Worm (Caenorhabditis elegans) whole organism, midembryonic: ENCODE results near the gene sdz-21.

ENCODE experiments used
- T22C8.4 ChIP-seq: fragments of 200-800 bp; sonication (Bioruptor generic); IDR thresholded peaks from 2 replicates; pipeline ENCODE4 v1.3.6; 2022; ENCODE audit warnings: missing genetic modification characterization, missing compliant biosample characterization
- cog-1 ChIP-seq: sonication (generic microtip); optimal IDR thresholded peaks from 2 replicates; lab custom pipeline; 2016; ENCODE audit warnings: missing genetic modification characterization, missing compliant biosample characterization
- flt-1 ChIP-seq: fragments of 200-800 bp; sonication (Bioruptor generic); IDR thresholded peaks from 2 replicates; pipeline ENCODE4 v1.3.6; 2022; ENCODE audit warnings: missing genetic modification characterization, missing compliant biosample characterization
- klf-2 ChIP-seq: fragments of 200-800 bp; sonication (Bioruptor generic); conservative IDR thresholded peaks from 2 replicates; pipeline ENCODE4 v1.3.6; 2022; ENCODE audit warnings: missing genetic modification reagents, missing genetic modification characterization, missing compliant biosample characterization
- med-1 ChIP-seq: sonication (generic microtip); optimal IDR thresholded peaks from 2 replicates; lab custom pipeline; 2017; ENCODE audit warnings: missing genetic modification characterization, mild to moderate bottlenecking, missing compliant biosample characterization, antibody characterized with exemption, missing genetic modification reagents; ENCODE audit not compliant: insufficient read depth
- ref-1 ChIP-seq: fragments of 200-800 bp; sonication (Bioruptor generic); conservative IDR thresholded peaks from 2 replicates; pipeline ENCODE4 v1.3.6; 2022; ENCODE audit warnings: missing genetic modification reagents, missing genetic modification characterization, missing compliant biosample characterization
- tab-1 ChIP-seq: fragments of 200-800 bp; sonication (Bioruptor generic); IDR thresholded peaks from 2 replicates; pipeline ENCODE4 v1.3.6; 2022; ENCODE audit warnings: missing genetic modification characterization, missing compliant biosample characterization
- ztf-23 ChIP-seq: fragments of 200-800 bp; sonication (Bioruptor generic); IDR thresholded peaks from 2 replicates; pipeline ENCODE4 v1.3.6; 2022; ENCODE audit warnings: missing genetic modification reagents, missing genetic modification characterization, missing compliant biosample characterization
- ztf-29 ChIP-seq: fragments of 200-800 bp; sonication (Bioruptor generic); IDR thresholded peaks from 2 replicates; pipeline ENCODE4 v1.3.6; 2022; ENCODE audit warnings: missing genetic modification reagents, missing genetic modification characterization, missing compliant biosample characterization

Gene sdz-21

ce11 chrIII:5688246-5688645 is 31.4 kb upstream of the sdz-21 start:
- TF ChIP-seq tab-1: no peak

DNA sequence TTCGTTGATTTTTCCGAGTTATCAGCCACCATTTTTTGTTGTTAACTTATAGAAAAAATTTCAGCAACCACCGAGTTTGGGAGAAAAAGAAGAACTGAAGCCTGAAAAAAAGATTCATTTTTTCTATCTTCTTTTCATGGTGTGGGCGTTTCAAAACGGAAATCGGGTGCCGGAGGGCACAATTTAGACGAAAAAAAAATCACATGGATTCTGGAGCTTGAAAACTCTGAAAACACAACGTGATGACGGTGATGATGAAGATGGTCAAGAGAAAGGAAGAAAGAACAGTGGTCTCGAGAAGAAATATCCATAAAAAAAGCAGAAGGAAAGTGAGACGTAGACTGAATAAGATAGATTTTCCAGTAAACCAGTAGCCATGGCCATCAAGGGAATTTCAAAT is 27.2 kb upstream of the sdz-21 start, which contains the start of gene rcan-1:
Gene rcan-1, minus strand, starts transcription at position 101 of the 400 bp plus-strand sequence.
- no peak for TF ChIP-seq ztf-29 (GFP tag; lab: Robert Waterston, UW)
- no peak for TF ChIP-seq ref-1
- no peak for TF ChIP-seq klf-2 (GFP tag; lab: Robert Waterston, UW)
- TF ChIP-seq ztf-23: no peak
- TF ChIP-seq tab-1: no peak

DNA sequence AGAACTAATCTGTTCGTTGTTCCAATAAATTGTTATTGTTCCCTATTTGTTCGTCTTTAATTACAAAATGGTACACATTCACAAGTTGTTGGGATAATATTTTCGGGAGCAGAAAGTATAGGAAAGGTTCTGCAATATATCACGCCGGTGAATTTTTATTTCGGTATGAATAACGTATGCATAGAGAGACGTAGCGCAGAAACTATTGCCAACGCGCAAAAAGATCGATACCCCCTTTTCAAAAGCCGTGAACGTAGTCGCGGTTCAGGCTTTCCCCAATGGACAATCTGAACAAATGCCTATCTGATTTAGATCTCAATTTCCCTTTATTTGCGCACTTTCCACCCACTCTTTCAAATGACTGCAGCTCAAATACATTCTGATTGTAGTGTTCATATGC is 23.3 kb upstream of the sdz-21 start, which contains the start of gene pst-2:
Gene pst-2, plus strand, starts transcription at position 293 of the 400 bp plus-strand sequence.
- no peak for TF ChIP-seq cog-1
- TF ChIP-seq ref-1: no peak
- TF ChIP-seq med-1 (GFP tag; lab: Kevin White, UChicago): no peak
- TF ChIP-seq flt-1 (GFP tag; lab: Robert Waterston, UW): no peak
- no peak for TF ChIP-seq ztf-23
- no peak for TF ChIP-seq tab-1
- TF ChIP-seq T22C8.4 (GFP tag; lab: Robert Waterston, UW): no peak
- TF ChIP-seq ztf-29 (GFP tag; lab: Robert Waterston, UW): no peak
- TF ChIP-seq klf-2 (GFP tag; lab: Robert Waterston, UW): no peak

DNA sequence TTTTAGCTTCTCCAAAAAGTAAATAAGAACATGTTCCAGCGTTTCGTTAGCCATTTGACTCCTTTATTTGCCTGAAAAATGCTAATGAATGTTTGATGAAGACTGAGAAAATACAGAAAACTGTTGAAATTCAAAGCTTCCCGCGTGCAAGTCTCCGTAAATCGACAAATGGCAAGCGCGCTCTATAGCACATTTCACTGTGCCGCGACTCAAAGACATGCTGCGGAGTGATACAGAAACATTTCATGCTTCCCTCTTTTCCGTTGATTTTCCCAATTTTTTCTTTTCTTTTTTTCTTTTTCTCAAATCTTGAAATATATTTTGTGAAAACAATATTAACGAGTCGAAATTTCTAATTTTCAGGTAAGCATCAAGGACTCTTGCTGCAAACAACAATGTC is 22.1 kb upstream of the sdz-21 start, which contains the start of the genes ska-3 and rps-12:
Gene ska-3, minus strand, starts transcription at position 71 of the 400 bp plus-strand sequence.
Gene rps-12, plus strand, starts transcription at position 364 of the 400 bp plus-strand sequence.
- peak; percentile 71; the same call in 1 of the 2 replicates for TF ChIP-seq tab-1
- TF ChIP-seq med-1 (GFP tag; lab: Kevin White, UChicago): peak; percentile 45
- no peak for TF ChIP-seq ref-1
- no peak for TF ChIP-seq ztf-29 (GFP tag; lab: Robert Waterston, UW)
- peak; percentile 92 for TF ChIP-seq ztf-23
- peak; percentile 87 for TF ChIP-seq flt-1 (GFP tag; lab: Robert Waterston, UW)
- peak; percentile 57; the same call in 1 of the 2 replicates for TF ChIP-seq T22C8.4 (GFP tag; lab: Robert Waterston, UW)
- peak; percentile 97 for TF ChIP-seq cog-1
- TF ChIP-seq klf-2 (GFP tag; lab: Robert Waterston, UW): 0 out of 2 replicates have a peak, but pooled peaks have one; percentile 42

DNA sequence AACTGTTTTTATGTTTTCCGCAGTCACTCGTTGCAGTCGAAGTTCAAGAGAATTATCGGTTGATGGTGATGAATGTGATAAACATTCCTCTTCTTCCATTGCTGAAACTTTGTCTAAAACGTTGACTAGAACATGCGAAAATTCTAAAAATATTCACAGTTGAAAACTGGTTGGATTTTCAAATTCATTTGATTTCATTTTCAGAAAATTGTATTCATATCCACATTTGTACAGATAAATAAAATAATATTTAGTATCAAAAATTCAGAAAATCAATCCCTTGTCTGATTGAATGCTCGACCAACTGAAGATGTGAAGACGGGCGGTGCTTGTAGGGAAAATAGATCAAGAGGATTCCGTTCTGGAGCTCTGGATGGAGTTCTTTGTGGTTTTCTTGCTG is 20.9 kb upstream of the sdz-21 start, which contains the start of gene F54E7.9:
Gene F54E7.9, minus strand, starts transcription at position 101 of the 400 bp plus-strand sequence.
- no peak for TF ChIP-seq klf-2 (GFP tag; lab: Robert Waterston, UW)
- no peak for TF ChIP-seq ztf-29 (GFP tag; lab: Robert Waterston, UW)
- no peak for TF ChIP-seq cog-1
- no peak for TF ChIP-seq tab-1
- no peak for TF ChIP-seq flt-1 (GFP tag; lab: Robert Waterston, UW)
- TF ChIP-seq T22C8.4 (GFP tag; lab: Robert Waterston, UW): no peak

DNA sequence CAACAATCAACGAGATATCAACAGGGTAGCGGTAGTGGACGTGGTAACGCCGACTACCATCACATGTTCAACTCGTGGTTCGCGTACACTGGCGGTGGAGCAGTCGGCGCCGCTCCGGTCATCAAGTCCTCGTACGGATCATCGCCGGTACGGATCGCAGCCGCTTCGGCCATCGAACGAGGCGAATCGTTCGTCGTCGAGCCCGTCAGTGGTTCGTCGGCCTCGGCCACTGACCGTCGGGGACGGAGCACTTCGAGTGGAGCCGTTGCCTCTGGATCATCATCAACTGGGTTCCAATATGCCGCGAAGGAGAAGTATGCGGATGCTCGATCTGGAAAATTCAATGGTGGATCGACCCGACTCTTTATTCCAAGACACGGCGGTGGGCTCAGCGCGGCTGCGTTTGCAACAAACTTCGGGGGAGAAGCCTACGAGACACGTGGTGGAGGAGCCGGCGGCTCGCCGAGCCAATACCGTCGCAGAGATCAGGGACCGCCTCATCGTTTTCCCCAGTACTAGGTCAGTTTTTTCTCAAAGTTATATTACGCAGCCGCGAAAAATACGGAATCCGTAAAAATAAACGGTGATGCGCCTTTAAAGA is 18.6 kb upstream of the sdz-21 start:
- no peak for TF ChIP-seq ztf-23
- TF ChIP-seq cog-1: no peak
- TF ChIP-seq med-1 (GFP tag; lab: Kevin White, UChicago): no peak
- TF ChIP-seq klf-2 (GFP tag; lab: Robert Waterston, UW): no peak
- TF ChIP-seq tab-1: no peak
- no peak for TF ChIP-seq flt-1 (GFP tag; lab: Robert Waterston, UW)
- TF ChIP-seq ref-1: no peak
- no peak for TF ChIP-seq ztf-29 (GFP tag; lab: Robert Waterston, UW)
- no peak for TF ChIP-seq T22C8.4 (GFP tag; lab: Robert Waterston, UW)

ce11 chrIII:5674196-5674595 is 17.4 kb upstream of the sdz-21 start:
- TF ChIP-seq med-1 (GFP tag; lab: Kevin White, UChicago) (no peak), ref-1 (no peak), ztf-23 (no peak), T22C8.4 (GFP tag; lab: Robert Waterston, UW) (no peak), cog-1 (no peak), klf-2 (GFP tag; lab: Robert Waterston, UW) (no peak), flt-1 (GFP tag; lab: Robert Waterston, UW) (no peak), tab-1 (no peak), ztf-29 (GFP tag; lab: Robert Waterston, UW) (no peak)

ce11 chrIII:5667952-5668489 is 11.2 kb upstream of the sdz-21 start:
- no peak; the same call in 1 of the 2 replicates for TF ChIP-seq ztf-29 (GFP tag; lab: Robert Waterston, UW)
- no peak for TF ChIP-seq ztf-23
- TF ChIP-seq flt-1 (GFP tag; lab: Robert Waterston, UW): no peak
- peak; percentile 68 for TF ChIP-seq cog-1

DNA sequence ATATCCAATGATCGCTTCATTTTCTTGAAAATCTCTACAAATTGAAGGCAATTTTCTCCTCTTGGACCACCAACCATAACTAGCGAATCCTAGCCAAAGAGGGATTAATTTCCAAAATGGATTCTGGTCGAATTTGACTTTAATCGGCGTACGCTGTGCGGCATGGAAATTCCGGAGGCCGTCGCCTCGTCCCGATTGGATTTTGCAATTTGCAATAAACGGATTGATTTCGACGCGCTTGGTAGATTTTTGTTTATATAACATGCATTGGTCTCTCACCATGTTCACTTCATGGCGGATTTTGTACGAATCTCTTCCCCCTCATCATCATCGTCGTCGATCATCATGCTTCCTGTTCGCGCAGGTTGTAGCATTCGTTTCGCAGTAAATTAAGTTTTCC is 8.9 kb upstream of the sdz-21 start:
- TF ChIP-seq cog-1 (no peak), ztf-29 (GFP tag; lab: Robert Waterston, UW) (no peak)

ce11 chrIII:5665278-5665677 is 8.4 kb upstream of the sdz-21 start:
- no peak for TF ChIP-seq ztf-23
- no peak for TF ChIP-seq med-1 (GFP tag; lab: Kevin White, UChicago)
- no peak for TF ChIP-seq flt-1 (GFP tag; lab: Robert Waterston, UW)
- TF ChIP-seq tab-1: no peak
- TF ChIP-seq ztf-29 (GFP tag; lab: Robert Waterston, UW): no peak
- TF ChIP-seq klf-2 (GFP tag; lab: Robert Waterston, UW): no peak
- no peak for TF ChIP-seq cog-1
- TF ChIP-seq ref-1: no peak
- TF ChIP-seq T22C8.4 (GFP tag; lab: Robert Waterston, UW): no peak
